Fruit fly (Drosophila melanogaster) whole organism, prepupa: ENCODE data around the gene E2f2.

Source experiments
- CG11294 ChIP-seq: fragments of 200-800 bp; sonication (Bioruptor generic); IDR thresholded peaks from 2 replicates; pipeline ENCODE4 v1.3.6; 2022; ENCODE audit warnings: missing biosample characterization, missing genetic modification characterization
- CG7368 ChIP-seq: fragments of 200-800 bp; sonication (Bioruptor generic); optimal IDR thresholded peaks from 3 replicates; lab custom pipeline; 2016; ENCODE audit warnings: missing biosample characterization, missing genetic modification characterization
- Eip78C ChIP-seq: fragments of 200-800 bp; sonication (Bioruptor generic); peaks from one replicate; lab custom pipeline; 2016; ENCODE audit warnings: missing biosample characterization, missing genetic modification characterization
- Eip93F ChIP-seq: fragments of 200-800 bp; sonication (Bioruptor generic); optimal IDR thresholded peaks from 2 replicates; lab custom pipeline; 2016; ENCODE audit warnings: missing biosample characterization, mild to moderate bottlenecking, missing genetic modification characterization
- Hr38 ChIP-seq: sonication (Bioruptor generic); optimal IDR thresholded peaks from 2 replicates; lab custom pipeline; 2016; ENCODE audit warnings: missing biosample characterization, missing genetic modification characterization
- Hr39 ChIP-seq: fragments of 200-800 bp; sonication (Bioruptor generic); optimal IDR thresholded peaks from 2 replicates; lab custom pipeline; 2016; ENCODE audit warnings: missing biosample characterization, missing genetic modification characterization
- Lpt ChIP-seq: fragments of 200-800 bp; sonication (Bioruptor generic); optimal IDR thresholded peaks from 3 replicates; lab custom pipeline; 2016; ENCODE audit warnings: missing biosample characterization, missing genetic modification characterization
- OdsH ChIP-seq: fragments of 200-800 bp; sonication (Bioruptor generic); optimal IDR thresholded peaks from 3 replicates; lab custom pipeline; 2016; ENCODE audit warnings: missing biosample characterization, missing genetic modification characterization
- achi ChIP-seq: fragments of 200-800 bp; sonication (Bioruptor generic); optimal IDR thresholded peaks from 3 replicates; lab custom pipeline; 2016; ENCODE audit warnings: missing biosample characterization, missing genetic modification characterization
- acj6 ChIP-seq: fragments of 200-800 bp; sonication (Bioruptor generic); optimal IDR thresholded peaks from 3 replicates; lab custom pipeline; 2016; ENCODE audit warnings: missing biosample characterization, missing genetic modification characterization
- esn ChIP-seq: fragments of 200-800 bp; sonication (Bioruptor generic); optimal IDR thresholded peaks from 2 replicates; lab custom pipeline; 2016; ENCODE audit warnings: missing biosample characterization, mild to moderate bottlenecking, missing genetic modification characterization, moderate library complexity
- lz ChIP-seq: fragments of 200-800 bp; sonication (Bioruptor generic); optimal IDR thresholded peaks from 3 replicates; lab custom pipeline; 2016; ENCODE audit warnings: missing biosample characterization, missing genetic modification characterization
- spab ChIP-seq: fragments of 200-800 bp; sonication (Bioruptor generic); optimal IDR thresholded peaks from 2 replicates; lab custom pipeline; 2017; ENCODE audit warnings: missing biosample characterization, mild to moderate bottlenecking, missing genetic modification characterization, missing genetic modification reagents

DNA sequence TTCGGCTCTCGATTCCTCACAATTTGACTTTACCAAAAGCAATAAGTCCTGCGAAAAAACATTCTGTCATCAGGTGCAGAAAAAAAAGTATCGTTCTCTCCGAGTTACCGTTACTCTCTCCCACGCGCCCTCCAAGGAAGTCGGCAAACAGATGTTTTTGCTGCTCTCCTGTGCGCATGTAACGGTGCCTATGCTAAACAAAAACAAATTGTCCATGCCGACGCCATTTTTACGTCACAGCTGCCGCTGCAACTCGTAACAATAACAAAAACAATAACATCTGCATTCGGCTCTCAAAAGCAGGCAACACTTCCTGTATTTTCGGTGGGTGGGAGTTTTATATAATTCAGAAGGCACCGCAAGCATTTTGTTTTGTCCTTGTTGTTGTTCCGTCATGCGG, 51.4 kb downstream of the E2f2 start:
- TF ChIP-seq Lpt (GFP tag; lab: Kevin White, UChicago) (no peak), Hr39 (no peak), Hr38 (GFP tag; lab: Kevin White, UChicago) (no peak), esn (GFP tag; lab: Kevin White, UChicago) (no peak), lz (GFP tag; lab: Kevin White, UChicago) (no peak), CG11294 (GFP tag; lab: Robert Waterston, UW) (no peak), OdsH (GFP tag; lab: Kevin White, UChicago) (no peak), spab (no peak), acj6 (GFP tag; lab: Kevin White, UChicago) (no peak), Eip93F (no peak), achi (GFP tag; lab: Kevin White, UChicago) (no peak), CG7368 (GFP tag; lab: Kevin White, UChicago) (no peak), Eip78C (GFP tag; lab: Kevin White, UChicago) (no peak)
